Worm (Caenorhabditis elegans) whole organism, L3 larva: ENCODE results near the gene srz-20.

Source experiments
- ZK546.5 ChIP-seq: sonication (generic microtip); optimal IDR thresholded peaks from 2 replicates; lab custom pipeline; 2017; ENCODE audit warnings: missing biosample characterization, missing genetic modification characterization
- aly-2 ChIP-seq: fragments of 150-350 bp; optimal IDR thresholded peaks from 2 replicates; lab custom pipeline; 2014; ENCODE audit warnings: missing biosample characterization, missing genetic modification characterization
- ama-1 ChIP-seq: fragments of 150-350 bp; optimal IDR thresholded peaks from 2 replicates; lab custom pipeline; 2018
- ceh-28 ChIP-seq: fragments of 150-350 bp; optimal IDR thresholded peaks from 2 replicates; lab custom pipeline; 2014; ENCODE audit warnings: missing biosample characterization, missing genetic modification reagents, missing genetic modification characterization
- daf-12 ChIP-seq: fragments of 150-350 bp; optimal IDR thresholded peaks from 2 replicates; lab custom pipeline; 2014; ENCODE audit warnings: missing biosample characterization, missing genetic modification reagents, missing genetic modification characterization
- egl-27 ChIP-seq: sonication (generic microtip); optimal IDR thresholded peaks from 4 replicates; lab custom pipeline; 2017; ENCODE audit warnings: missing biosample characterization, missing genetic modification reagents, missing genetic modification characterization
- elt-1 ChIP-seq: fragments of 150-350 bp; optimal IDR thresholded peaks from 2 replicates; lab custom pipeline; 2014; ENCODE audit warnings: missing biosample characterization, missing genetic modification characterization
- elt-2 ChIP-seq: sonication (generic microtip); optimal IDR thresholded peaks from 2 replicates; lab custom pipeline; 2016; ENCODE audit warnings: missing genetic modification reagents, mild to moderate bottlenecking, missing genetic modification characterization, missing compliant biosample characterization
- elt-3 ChIP-seq, 3 experiments: fragments of 150-350 bp in 1 of 3; sonication (generic microtip) in 2 of 3; optimal IDR thresholded peaks; 2 replicates in 2 of 3; 4 replicates in 1 of 3; lab custom pipeline; 2014 to 2017; ENCODE audit warnings: missing biosample characterization in 3 of 3, missing genetic modification characterization in 3 of 3
- fkh-10 ChIP-seq: sonication (generic microtip); optimal IDR thresholded peaks from 2 replicates; lab custom pipeline; 2017; ENCODE audit warnings: missing biosample characterization, missing genetic modification reagents, missing genetic modification characterization
- fkh-2 ChIP-seq: fragments of 150-350 bp; optimal IDR thresholded peaks from 2 replicates; lab custom pipeline; 2014; ENCODE audit warnings: missing biosample characterization, missing genetic modification reagents, missing genetic modification characterization
- hmg-11 ChIP-seq: sonication (generic microtip); optimal IDR thresholded peaks from 2 replicates; lab custom pipeline; 2016; ENCODE audit warnings: missing genetic modification characterization, missing compliant biosample characterization
- jun-1 ChIP-seq: fragments of 150-350 bp; optimal IDR thresholded peaks from 2 replicates; lab custom pipeline; 2014; ENCODE audit warnings: missing biosample characterization, missing genetic modification reagents, missing genetic modification characterization
- lin-15B ChIP-seq: fragments of 150-350 bp; optimal IDR thresholded peaks from 2 replicates; lab custom pipeline; 2014; ENCODE audit warnings: missing biosample characterization, missing genetic modification characterization
- lsy-12 ChIP-seq: sonication (generic microtip); optimal IDR thresholded peaks from 2 replicates; lab custom pipeline; 2016; ENCODE audit warnings: mild to moderate bottlenecking, missing genetic modification characterization, missing compliant biosample characterization
- mdl-1 ChIP-seq: fragments of 150-350 bp; optimal IDR thresholded peaks from 2 replicates; lab custom pipeline; 2014; ENCODE audit warnings: missing biosample characterization, missing genetic modification characterization
- nfya-1 ChIP-seq: sonication (generic microtip); optimal IDR thresholded peaks from 2 replicates; lab custom pipeline; 2017; ENCODE audit warnings: missing genetic modification characterization, mild to moderate bottlenecking, missing compliant biosample characterization, antibody characterized with exemption, moderate library complexity; ENCODE audit not compliant: insufficient read depth
- nhr-11 ChIP-seq: fragments of 150-350 bp; optimal IDR thresholded peaks from 2 replicates; lab custom pipeline; 2014; ENCODE audit warnings: missing biosample characterization, missing genetic modification characterization
- nhr-12 ChIP-seq: fragments of 150-350 bp; optimal IDR thresholded peaks from 2 replicates; lab custom pipeline; 2014; ENCODE audit warnings: missing biosample characterization, missing genetic modification characterization
- nhr-23 ChIP-seq: fragments of 150-350 bp; optimal IDR thresholded peaks from 2 replicates; lab custom pipeline; 2014; ENCODE audit warnings: missing biosample characterization, missing genetic modification reagents, missing genetic modification characterization
- nhr-237 ChIP-seq: fragments of 150-350 bp; optimal IDR thresholded peaks from 2 replicates; lab custom pipeline; 2014; ENCODE audit warnings: missing biosample characterization, missing genetic modification characterization
- nhr-25 ChIP-seq: sonication (generic microtip); optimal IDR thresholded peaks from 2 replicates; lab custom pipeline; 2017; ENCODE audit warnings: missing biosample characterization, missing genetic modification characterization
- nhr-28 ChIP-seq: fragments of 150-350 bp; optimal IDR thresholded peaks from 2 replicates; lab custom pipeline; 2014; ENCODE audit warnings: missing biosample characterization, missing genetic modification characterization
- nhr-67 ChIP-seq: fragments of 150-350 bp; optimal IDR thresholded peaks from 2 replicates; lab custom pipeline; 2014; ENCODE audit warnings: missing biosample characterization, missing genetic modification characterization
- nhr-76 ChIP-seq: fragments of 150-350 bp; sonication (generic microtip); optimal IDR thresholded peaks from 5 replicates; lab custom pipeline; 2014; ENCODE audit warnings: missing biosample characterization, missing genetic modification characterization
- nhr-77 ChIP-seq: fragments of 150-350 bp; optimal IDR thresholded peaks from 2 replicates; lab custom pipeline; 2014; ENCODE audit warnings: missing biosample characterization, missing genetic modification characterization
- pha-4 ChIP-seq: fragments of 150-350 bp; optimal IDR thresholded peaks from 2 replicates; lab custom pipeline; 2014; ENCODE audit warnings: missing biosample characterization, missing genetic modification reagents, missing genetic modification characterization
- pqm-1 ChIP-seq: fragments of 150-350 bp; optimal IDR thresholded peaks from 2 replicates; lab custom pipeline; 2017; ENCODE audit warnings: missing biosample characterization, missing genetic modification characterization, inconsistent platforms
- sea-2 ChIP-seq: fragments of 150-350 bp; sonication (generic microtip); optimal IDR thresholded peaks from 4 replicates; lab custom pipeline; 2014; ENCODE audit warnings: missing biosample characterization, missing genetic modification reagents, missing genetic modification characterization
- skn-1 ChIP-seq: fragments of 150-350 bp; optimal IDR thresholded peaks from 2 replicates; lab custom pipeline; 2014; ENCODE audit warnings: missing biosample characterization, missing genetic modification characterization
- tbx-2 ChIP-seq: sonication (generic microtip); optimal IDR thresholded peaks from 2 replicates; lab custom pipeline; 2016; ENCODE audit warnings: mild to moderate bottlenecking, missing genetic modification characterization, missing compliant biosample characterization
- unc-39 ChIP-seq: sonication (generic microtip); optimal IDR thresholded peaks from 4 replicates; lab custom pipeline; 2017; ENCODE audit warnings: missing biosample characterization, missing genetic modification characterization
- unc-62 ChIP-seq: fragments of 150-350 bp; sonication (generic microtip); optimal IDR thresholded peaks from 4 replicates; lab custom pipeline; 2014; ENCODE audit warnings: missing biosample characterization, missing genetic modification reagents, missing genetic modification characterization
- zag-1 ChIP-seq: fragments of 150-350 bp; optimal IDR thresholded peaks from 2 replicates; lab custom pipeline; 2014; ENCODE audit warnings: missing biosample characterization, missing genetic modification characterization
- ztf-4 ChIP-seq: fragments of 150-350 bp; optimal IDR thresholded peaks from 2 replicates; lab custom pipeline; 2014; ENCODE audit warnings: missing biosample characterization, missing genetic modification characterization

srz-20 gene

ce11 chrIV:3915296-3915695 lies at the start of gene srz-20:
Gene srz-20 (plus strand): TSS chrIV:3915596.
- TF ChIP-seq nhr-12 (tag; lab: Kevin White, UChicago) (no peak), pha-4 (no peak), daf-12 (tag; lab: Kevin White, UChicago) (no peak), unc-39 (no peak), nhr-23 (no peak), hmg-11 (tag; lab: Kevin White, UChicago) (no peak), nfya-1 (tag; lab: Kevin White, UChicago) (no peak), nhr-77 (tag; lab: Kevin White, UChicago) (no peak)

ce11 chrIV:3866018-3866417 lies 49.4 kb upstream of the srz-20 start:
- TF ChIP-seq nhr-237 (tag; lab: Kevin White, UChicago) (no peak), nhr-23 (peak; percentile 46), ceh-28 (tag; lab: Kevin White, UChicago) (no peak), pqm-1 (peak; percentile 30), nhr-25 (tag; lab: Kevin White, UChicago) (peak; percentile 55), elt-2 (tag; lab: Kevin White, UChicago) (peak; percentile 38)

ce11 chrIV:3867252-3867651 lies 48.1 kb upstream of the srz-20 start, which contains the start of gene F37C4.4:
Gene F37C4.4 (plus strand): TSS chrIV:3867309.
- TF ChIP-seq elt-1 (tag; lab: Kevin White, UChicago) (no peak), daf-12 (tag; lab: Kevin White, UChicago) (no peak), hmg-11 (tag; lab: Kevin White, UChicago) (no peak), egl-27 (tag; lab: Kevin White, UChicago) (no peak), mdl-1 (no peak), ZK546.5 (tag; lab: Kevin White, UChicago) (no peak), aly-2 (tag; lab: Kevin White, UChicago) (no peak), jun-1 (no peak)

- TF ChIP-seq ztf-4 (no peak), aly-2 (tag; lab: Kevin White, UChicago) (no peak), nhr-237 (tag; lab: Kevin White, UChicago) (no peak), sea-2 (GFP tag; lab: Kevin White, UChicago) (no peak), ama-1 (no peak), jun-1 (no peak), ZK546.5 (tag; lab: Kevin White, UChicago) (no peak), lin-15B (tag; lab: Kevin White, UChicago) (no peak), unc-39 (no peak), nhr-28 (no peak), nhr-23 (no peak), nhr-25 (tag; lab: Kevin White, UChicago) (no peak), nhr-11 (tag; lab: Kevin White, UChicago) (no peak), unc-62 (GFP tag; lab: Kevin White, UChicago) (no peak), hmg-11 (tag; lab: Kevin White, UChicago) (no peak), fkh-2 (tag; lab: Kevin White, UChicago) (no peak), nhr-12 (tag; lab: Kevin White, UChicago) (no peak), elt-1 (tag; lab: Kevin White, UChicago) (no peak)
Measured at ce11 chrIV:3869875-3870274, 45.5 kb upstream of the srz-20 start.

ce11 chrIV:3873195-3873594 lies 42.2 kb upstream of the srz-20 start:
- TF ChIP-seq nhr-25 (tag; lab: Kevin White, UChicago) (peak; percentile 9), pha-4 (peak; percentile 31), nhr-77 (tag; lab: Kevin White, UChicago) (no peak)

- no peak for TF ChIP-seq egl-27 (tag; lab: Kevin White, UChicago)
- TF ChIP-seq nhr-23 = no peak
- TF ChIP-seq fkh-2 (tag; lab: Kevin White, UChicago) = no peak
- TF ChIP-seq tbx-2 = no peak
- no peak for TF ChIP-seq nhr-237 (tag; lab: Kevin White, UChicago)
- TF ChIP-seq ama-1 = no peak
- no peak for TF ChIP-seq lsy-12 (tag; lab: Kevin White, UChicago)
- no peak for TF ChIP-seq hmg-11 (tag; lab: Kevin White, UChicago)
- no peak for TF ChIP-seq nhr-25 (tag; lab: Kevin White, UChicago)
- no peak for TF ChIP-seq skn-1
- TF ChIP-seq elt-3 (tag; optimal IDR thresholded peaks at IDR 0.05; lab: Kevin White, UChicago) = no peak
- no peak for TF ChIP-seq nhr-76 (tag; lab: Kevin White, UChicago)
- no peak for TF ChIP-seq zag-1 (tag; lab: Kevin White, UChicago)
- no peak for TF ChIP-seq nhr-67 (tag; lab: Kevin White, UChicago)
- no peak for TF ChIP-seq daf-12 (tag; lab: Kevin White, UChicago)
- TF ChIP-seq lin-15B (tag; lab: Kevin White, UChicago) = no peak
- no peak for TF ChIP-seq pqm-1
- TF ChIP-seq fkh-10 (GFP tag; lab: Kevin White, UChicago) = no peak
- no peak for TF ChIP-seq jun-1
Measured at ce11 chrIV:3873706-3874105, 41.7 kb upstream of the srz-20 start, which contains the start of gene F37C4.5. Gene F37C4.5 (minus strand): TSS chrIV:3873806.
